Worm (Caenorhabditis elegans): ENCODE results near the gene sec-61.B.

The sec-61.B gene

ce11 chrIV:2389745-2390144 is 1.3 kb upstream of the sec-61.B start:
- TF ChIP-seq hmbx-1 (tag; optimal IDR thresholded peaks at IDR 0.05) (no peak), ets-7 (tag; optimal IDR thresholded peaks at IDR 0.05) (no peak), ceh-13 (GFP tag; optimal IDR thresholded peaks at IDR 0.05) (no peak), tbx-11 (GFP tag; IDR thresholded peaks at IDR 0.05) (no peak), scrt-1 (GFP tag; IDR thresholded peaks at IDR 0.05) (no peak), ama-1 (optimal IDR thresholded peaks at IDR 0.05) (no peak)

- TF ChIP-seq sea-1 (GFP tag; conservative IDR thresholded peaks at IDR 0.05) = 0 out of 2 replicates have a peak, but pooled peaks have one; percentile 53
- TF ChIP-seq pes-1 (GFP tag; IDR thresholded peaks at IDR 0.05) = no peak; the same call in 1 of the 2 replicates
- no peak for TF ChIP-seq aly-1 (tag; optimal IDR thresholded peaks at IDR 0.05)
- TF ChIP-seq tbx-37 (GFP tag; conservative IDR thresholded peaks at IDR 0.05) = peak; percentile 49; the same call in 1 of the 2 replicates
- peak; percentile 90 for TF ChIP-seq F13C5.2 (tag; optimal IDR thresholded peaks at IDR 0.05)
- TF ChIP-seq hmg-4 (GFP tag; optimal IDR thresholded peaks at IDR 0.05) = peak; percentile 67
- TF ChIP-seq tra-4 (tag; optimal IDR thresholded peaks at IDR 0.05) = peak; percentile 43
- TF ChIP-seq ets-7 (tag; optimal IDR thresholded peaks at IDR 0.05) = peak; percentile 55
- TF ChIP-seq flt-1 (GFP tag; IDR thresholded peaks at IDR 0.05) = 0 out of 2 replicates have a peak, but pooled peaks have one; percentile 22
- TF ChIP-seq tbx-11 (GFP tag; IDR thresholded peaks at IDR 0.05) = peak; percentile 61
Measured at ce11 chrIV:2388949-2389495, 547 bp upstream of the sec-61.B start, which contains the start of gene trap-3. TSS of gene trap-3 (plus strand) at chrIV:2389445.

- TF ChIP-seq aly-1 (tag; optimal IDR thresholded peaks at IDR 0.05) = no peak
- TF ChIP-seq ceh-36 (tag; optimal IDR thresholded peaks at IDR 0.05) = no peak
- TF ChIP-seq F13C5.2 (tag; optimal IDR thresholded peaks at IDR 0.05) = no peak
- TF ChIP-seq tbx-11 (GFP tag; IDR thresholded peaks at IDR 0.05) = no peak
- no peak for TF ChIP-seq hmbx-1 (tag; optimal IDR thresholded peaks at IDR 0.05)
- no peak for TF ChIP-seq ets-7 (tag; optimal IDR thresholded peaks at IDR 0.05)
- no peak for TF ChIP-seq pes-1 (GFP tag; IDR thresholded peaks at IDR 0.05)
- TF ChIP-seq hnd-1 (tag; optimal IDR thresholded peaks at IDR 0.05) = no peak
- no peak for TF ChIP-seq tbx-37 (GFP tag; conservative IDR thresholded peaks at IDR 0.05)
- TF ChIP-seq tra-4 (tag; optimal IDR thresholded peaks at IDR 0.05) = no peak
- no peak for TF ChIP-seq sea-1 (GFP tag; conservative IDR thresholded peaks at IDR 0.05)
- no peak for TF ChIP-seq hmg-4 (GFP tag; optimal IDR thresholded peaks at IDR 0.05)
- no peak for TF ChIP-seq ama-1 (optimal IDR thresholded peaks at IDR 0.05)
- no peak for TF ChIP-seq scrt-1 (GFP tag; IDR thresholded peaks at IDR 0.05)
Measured at ce11 chrIV:2383713-2384112, 4.8 kb downstream of the sec-61.B start, which contains the start of gene Y38F2AR.3. TSS of gene Y38F2AR.3 (plus strand) at chrIV:2384013.

- no peak for TF ChIP-seq aly-1 (tag; optimal IDR thresholded peaks at IDR 0.05)
Measured at ce11 chrIV:2348862-2349321, 39.6 kb downstream of the sec-61.B start, which contains the start of the genes ppgn-1 and tftc-1. TSS of gene ppgn-1 (minus strand) at chrIV:2348912. TSS of gene tftc-1 (plus strand) at chrIV:2349271.

Measured in whole organism, early embryonic.